Worm (Caenorhabditis elegans): ENCODE measurements around the gene Y51A2B.4.

- TF ChIP-seq elt-3 (tag; optimal IDR thresholded peaks at IDR 0.05), result no peak
- TF ChIP-seq ztf-11 (tag; optimal IDR thresholded peaks at IDR 0.05), result no peak
- TF ChIP-seq ceh-83 (GFP tag; optimal IDR thresholded peaks at IDR 0.05), result no peak
- no peak for TF ChIP-seq sptf-1 (tag; optimal IDR thresholded peaks at IDR 0.05)
- no peak for TF ChIP-seq lsy-2 (tag; optimal IDR thresholded peaks at IDR 0.05)
- no peak for TF ChIP-seq zip-8 (tag; optimal IDR thresholded peaks at IDR 0.05)
- no peak for TF ChIP-seq nhr-12 (tag; optimal IDR thresholded peaks at IDR 0.05)
- TF ChIP-seq unc-62 (GFP tag; optimal IDR thresholded peaks at IDR 0.05), result no peak
- no peak for TF ChIP-seq mls-2 (tag; optimal IDR thresholded peaks at IDR 0.05)
- TF ChIP-seq pha-4 (tag; optimal IDR thresholded peaks at IDR 0.05), result no peak
- TF ChIP-seq nhr-237 (tag; optimal IDR thresholded peaks at IDR 0.05), result no peak
- no peak for TF ChIP-seq ces-1 (GFP tag; optimal IDR thresholded peaks at IDR 0.05)
Measured at ce11 chrV:18374194-18374593, 14.8 kb downstream of the Y51A2B.4 start, which contains the start of gene Y51A2B.2.
